Worm (Caenorhabditis elegans) whole organism, young adult: ENCODE results near the gene B0302.5.

Source experiments
- F37B4.10 ChIP-seq: fragments of 200-800 bp; sonication (Bioruptor generic); IDR thresholded peaks from 2 replicates; pipeline ENCODE4 v1.3.6; 2022; ENCODE audit warnings: missing genetic modification characterization, missing compliant biosample characterization
- K11D2.4 ChIP-seq: fragments of 200-800 bp; sonication (Bioruptor generic); IDR thresholded peaks from 2 replicates; pipeline ENCODE4 v1.3.6; 2022; ENCODE audit warnings: missing genetic modification reagents, missing genetic modification characterization, missing compliant biosample characterization
- T07F8.4 ChIP-seq: sonication (generic microtip); optimal IDR thresholded peaks from 2 replicates; lab custom pipeline; 2016; ENCODE audit warnings: mild to moderate bottlenecking, missing genetic modification characterization, moderate library complexity, missing compliant biosample characterization
- Y53G8AR.9 ChIP-seq: fragments of 200-800 bp; sonication (Bioruptor generic); conservative IDR thresholded peaks from 2 replicates; pipeline ENCODE4 v1.3.6; 2022; ENCODE audit warnings: missing genetic modification reagents, missing genetic modification characterization, missing compliant biosample characterization
- cebp-1 ChIP-seq, 2 experiments: fragments of 200-800 bp in 1 of 2; sonication (Bioruptor generic) in 1 of 2; sonication (generic microtip) in 1 of 2; IDR thresholded peaks in 1 of 2; optimal IDR thresholded peaks in 1 of 2; 2 replicates each; pipeline versions ENCODE4 v1.3.6 to Lab custom; 2017 to 2022; ENCODE audit warnings: missing compliant biosample characterization in 2 of 2, missing genetic modification characterization in 2 of 2, mild to moderate bottlenecking in 1 of 2, missing genetic modification reagents in 1 of 2, moderate library complexity in 1 of 2
- die-1 ChIP-seq: sonication (generic microtip); optimal IDR thresholded peaks from 2 replicates; lab custom pipeline; 2016; ENCODE audit warnings: missing genotype, mild to moderate bottlenecking, missing genetic modification characterization, missing compliant biosample characterization
- let-526 ChIP-seq: fragments of 200-800 bp; sonication (Bioruptor generic); IDR thresholded peaks from 2 replicates; pipeline ENCODE4 v1.3.6; 2022; ENCODE audit warnings: missing genetic modification reagents, missing genetic modification characterization, missing compliant biosample characterization
- pbrm-1 ChIP-seq: fragments of 200-800 bp; sonication (Bioruptor generic); IDR thresholded peaks from 2 replicates; pipeline ENCODE4 v1.3.6; 2022; ENCODE audit warnings: missing genetic modification reagents, missing genetic modification characterization, missing compliant biosample characterization
- pha-4 ChIP-seq: fragments of 150-350 bp; sonication (generic microtip); optimal IDR thresholded peaks from 2 replicates; lab custom pipeline; 2014; ENCODE audit warnings: missing biosample characterization, missing genetic modification reagents, missing genetic modification characterization
- repo-1 ChIP-seq: sonication (generic microtip); optimal IDR thresholded peaks from 2 replicates; lab custom pipeline; 2017; ENCODE audit warnings: mild to moderate bottlenecking, missing genetic modification characterization, missing compliant biosample characterization
- snpc-4 ChIP-seq, 5 experiments: fragments of 150-350 bp in 1 of 5; sonication (generic microtip) in 4 of 5; optimal IDR thresholded peaks; 2 replicates each; lab custom pipeline; 2014 to 2018; ENCODE audit warnings: missing genetic modification characterization in 5 of 5, missing biosample characterization in 3 of 5, antibody characterized with exemption in 2 of 5, mild to moderate bottlenecking in 2 of 5, missing compliant biosample characterization in 2 of 5, missing genotype in 2 of 5, moderate library complexity in 2 of 5, missing genetic modification reagents in 1 of 5
- unc-62 ChIP-seq: fragments of 150-350 bp; optimal IDR thresholded peaks from 2 replicates; lab custom pipeline; 2014; ENCODE audit warnings: missing biosample characterization, missing genetic modification reagents, missing genetic modification characterization

ce11 chrX:17211513-17211912, 16.6 kb upstream of the B0302.5 start:
- no peak for TF ChIP-seq die-1 (tag; lab: Kevin White, UChicago)
- no peak for TF ChIP-seq K11D2.4 (GFP tag; lab: Robert Waterston, UW)
- no peak for TF ChIP-seq snpc-4 (GFP tag; optimal IDR thresholded peaks at IDR 0.05; lab: Kevin White, UChicago)
- no peak for TF ChIP-seq snpc-4 (tag; optimal IDR thresholded peaks at IDR 0.05; lab: Kevin White, UChicago)
- TF ChIP-seq T07F8.4 (tag; lab: Kevin White, UChicago), result no peak
- TF ChIP-seq unc-62, result no peak
- no peak for TF ChIP-seq pha-4 (tag; lab: Kevin White, UChicago)
- no peak for TF ChIP-seq repo-1
- no peak for TF ChIP-seq F37B4.10 (GFP tag; lab: Robert Waterston, UW)
- no peak for TF ChIP-seq cebp-1 (GFP tag; IDR thresholded peaks at IDR 0.05; lab: Robert Waterston, UW)
- TF ChIP-seq cebp-1 (tag; optimal IDR thresholded peaks at IDR 0.05; lab: Kevin White, UChicago), result no peak
- no peak for TF ChIP-seq Y53G8AR.9
- TF ChIP-seq pbrm-1 (GFP tag; lab: Robert Waterston, UW), result no peak
- no peak for TF ChIP-seq let-526 (GFP tag; lab: Robert Waterston, UW)
